Worm (Caenorhabditis elegans) whole organism, late embryonic: Measurements from ENCODE around the gene C25F9.5.

Experiments used
- Y22D7AL.16 ChIP-seq: sonication (generic microtip); optimal IDR thresholded peaks from 2 replicates; lab custom pipeline; 2016; ENCODE audit warnings: missing genetic modification characterization, missing compliant biosample characterization
- fkh-10 ChIP-seq: fragments of 150-350 bp; optimal IDR thresholded peaks from 2 replicates; lab custom pipeline; 2014; ENCODE audit warnings: missing biosample characterization, missing genetic modification reagents, missing genetic modification characterization
- tbx-2 ChIP-seq: sonication (generic microtip); optimal IDR thresholded peaks from 2 replicates; lab custom pipeline; 2016; ENCODE audit warnings: missing genetic modification characterization, missing compliant biosample characterization
- ztf-16 ChIP-seq: sonication (generic microtip); optimal IDR thresholded peaks from 2 replicates; lab custom pipeline; 2017; ENCODE audit warnings: missing genetic modification characterization, missing compliant biosample characterization

DNA sequence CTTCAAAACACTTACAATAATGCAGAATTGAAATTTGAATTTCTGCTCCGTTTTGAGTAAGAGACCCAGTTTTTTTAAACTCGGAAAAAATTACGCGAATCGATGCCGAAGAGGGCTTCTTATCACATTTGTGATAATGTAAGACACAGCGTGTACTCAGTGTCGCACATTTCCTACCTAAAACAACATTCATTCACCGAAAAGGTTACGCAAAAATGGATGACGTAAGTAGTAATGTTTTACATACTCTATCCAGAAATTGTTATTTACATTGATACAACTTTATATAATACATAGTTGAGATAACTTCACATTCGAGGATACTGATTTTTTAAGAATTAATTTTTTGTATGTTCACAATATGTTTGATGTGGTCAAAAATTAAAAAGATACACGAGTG, 5.8 kb upstream of the C25F9.5 start, which contains the start of the genes C25F9.4 and C25F9.9:
- TF ChIP-seq ztf-16 (tag; lab: Kevin White, UChicago) (no peak), fkh-10 (GFP tag; lab: Kevin White, UChicago) (no peak), Y22D7AL.16 (no peak), tbx-2 (tag; lab: Kevin White, UChicago) (no peak)
